Fruit fly (Drosophila melanogaster): ENCODE measurements around the gene CG32086.

CG32086 gene

dm6 chr3L:11536132-11536531 is 47.7 kb downstream of the CG32086 start (continued):
- no peak for TF ChIP-seq Tbp (GFP tag; optimal IDR thresholded peaks at IDR 0.05)
- no peak for TF ChIP-seq chinmo (GFP tag; IDR thresholded peaks at IDR 0.05; ENCODE audit: partially characterized antibody)
- no peak for TF ChIP-seq prd (optimal IDR thresholded peaks at IDR 0.05)
- peak; percentile 39; the same call in 2 of the 3 replicates for TF ChIP-seq prd (GFP tag; IDR thresholded peaks at IDR 0.05)
- peak in 1 of 2 experiments; percentile 41 for TF ChIP-seq bsh (GFP tag; optimal IDR thresholded peaks at IDR 0.05)
- no peak for TF ChIP-seq CG7786 (GFP tag; optimal IDR thresholded peaks at IDR 0.05)
- no peak for TF ChIP-seq CG12236 (GFP tag; optimal IDR thresholded peaks at IDR 0.05)
- TF ChIP-seq CG16815 (GFP tag; optimal IDR thresholded peaks at IDR 0.05): no peak
- no peak for TF ChIP-seq Mrtf (GFP tag; IDR thresholded peaks at IDR 0.05)
- no peak for TF ChIP-seq ewg (GFP tag; optimal IDR thresholded peaks at IDR 0.05)
- TF ChIP-seq Max (GFP tag; optimal IDR thresholded peaks at IDR 0.05): no peak

- TF ChIP-seq Dbx (GFP tag; IDR thresholded peaks at IDR 0.05): peak; percentile 29; the same call in 1 of the 3 replicates
- TF ChIP-seq Doc2 (GFP tag; IDR thresholded peaks at IDR 0.05): no peak
- no peak for TF ChIP-seq run (tag; optimal IDR thresholded peaks at IDR 0.05)
- peak in 1 of 2 experiments; percentile 80 for TF ChIP-seq crp (GFP tag; optimal IDR thresholded peaks at IDR 0.05)
- 0 out of 3 replicates have a peak, but pooled peaks have one; percentile 39 for TF ChIP-seq CG7357 (GFP tag; IDR thresholded peaks at IDR 0.05)
- TF ChIP-seq CG2202 (tag; optimal IDR thresholded peaks at IDR 0.05): no peak
- no peak for TF ChIP-seq CG6854 (GFP tag; optimal IDR thresholded peaks at IDR 0.05)
- no peak for TF ChIP-seq ap (GFP tag; IDR thresholded peaks at IDR 0.05)
- no peak for TF ChIP-seq CG1602 (GFP tag; optimal IDR thresholded peaks at IDR 0.05)
- no peak for TF ChIP-seq CG15073 (GFP tag; optimal IDR thresholded peaks at IDR 0.05)
- TF ChIP-seq maf-S (GFP tag; optimal IDR thresholded peaks at IDR 0.05): no peak
- TF ChIP-seq rib (GFP tag; IDR thresholded peaks at IDR 0.05): peak; percentile 25; the same call in 1 of the 2 replicates
- TF ChIP-seq CG7556 (GFP tag; optimal IDR thresholded peaks at IDR 0.05): peak; percentile 21
- TF ChIP-seq CG12659 (GFP tag; optimal IDR thresholded peaks at IDR 0.05): peak; percentile 22
- no peak for TF ChIP-seq trh (GFP tag; optimal IDR thresholded peaks at IDR 0.05)
- peak; percentile 24 for TF ChIP-seq CG12391 (tag; optimal IDR thresholded peaks at IDR 0.05)
- TF ChIP-seq ind (GFP tag; optimal IDR thresholded peaks at IDR 0.05): peak; percentile 3
- no peak for TF ChIP-seq Spps (tag; optimal IDR thresholded peaks at IDR 0.05)
- peak; percentile 23 for TF ChIP-seq fd3F (GFP tag; optimal IDR thresholded peaks at IDR 0.05)
- TF ChIP-seq ro (GFP tag; IDR thresholded peaks at IDR 0.05): no peak
- TF ChIP-seq dmrt99B (tag; optimal IDR thresholded peaks at IDR 0.05): peak; percentile 28
- TF ChIP-seq tgo (GFP tag; IDR thresholded peaks at IDR 0.05): 0 out of 3 replicates have a peak, but pooled peaks have one; percentile 25
- TF ChIP-seq Oaz (GFP tag; IDR thresholded peaks at IDR 0.05): 0 out of 2 replicates have a peak, but pooled peaks have one; percentile 23
- TF ChIP-seq NFAT (GFP tag; IDR thresholded peaks at IDR 0.05): no peak
- no peak for TF ChIP-seq CG3726 (GFP tag; IDR thresholded peaks at IDR 0.05)
- TF ChIP-seq CG14014 (GFP tag; IDR thresholded peaks at IDR 0.05): peak; percentile 14; the same call in 1 of the 2 replicates
- TF ChIP-seq CG10147 (GFP tag; optimal IDR thresholded peaks at IDR 0.05): no peak
- TF ChIP-seq Ets65A (GFP tag): no peak
- TF ChIP-seq ssp (GFP tag; IDR thresholded peaks at IDR 0.05): no peak
- TF ChIP-seq CG10274 (GFP tag; optimal IDR thresholded peaks at IDR 0.05): no peak
- TF ChIP-seq HLHmδ (GFP tag; optimal IDR thresholded peaks at IDR 0.05): no peak
- TF ChIP-seq ash1 (GFP tag; optimal IDR thresholded peaks at IDR 0.05): no peak
- TF ChIP-seq CG15601 (tag; optimal IDR thresholded peaks at IDR 0.05): no peak
- TF ChIP-seq Lhr (GFP tag; optimal IDR thresholded peaks at IDR 0.05): no peak
- peak; percentile 48 for TF ChIP-seq CG7839 (tag; optimal IDR thresholded peaks at IDR 0.05)
- TF ChIP-seq repo (GFP tag; optimal IDR thresholded peaks at IDR 0.05): no peak
- TF ChIP-seq grn (GFP tag; optimal IDR thresholded peaks at IDR 0.05): no peak
- no peak for TF ChIP-seq hth (optimal IDR thresholded peaks at IDR 0.05)
These were observed 49.2 kb downstream of the CG32086 start for dm6 chr3L:11534391-11535246.
